Fruit fly (Drosophila melanogaster) whole organism, embryonic: Measurements from ENCODE around the gene Sur-8.

Experiments
- CG11723 ChIP-seq: fragments of 200-800 bp; sonication (Bioruptor generic); optimal IDR thresholded peaks from 2 replicates; lab custom pipeline; 2017; ENCODE audit warnings: missing biosample characterization, mild to moderate bottlenecking, missing genetic modification characterization
- CG1233 ChIP-seq: fragments of 200-800 bp; sonication (Bioruptor generic); optimal IDR thresholded peaks from 4 replicates; lab custom pipeline; 2018; ENCODE audit warnings: missing biosample characterization, mild to moderate bottlenecking, missing genetic modification characterization
- CG34224 ChIP-seq: fragments of 200-800 bp; sonication (Bioruptor generic); IDR thresholded peaks from 3 replicates; pipeline ENCODE4 v1.3.6; 2022; ENCODE audit warnings: missing biosample characterization, missing genetic modification characterization; ENCODE audit not compliant: partially characterized antibody
- Oli ChIP-seq: fragments of 200-800 bp; sonication (Bioruptor generic); optimal IDR thresholded peaks from 2 replicates; lab custom pipeline; 2018; ENCODE audit warnings: missing biosample characterization, mild to moderate bottlenecking, missing genetic modification characterization, moderate library complexity
- tll ChIP-seq, 2 experiments: fragments of 200-800 bp in 1 of 2; fragments of >200 bp in 1 of 2; sonication (Bioruptor generic) in 1 of 2; optimal IDR thresholded peaks; 2 replicates each; lab custom pipeline; 2017 to 2019; ENCODE audit warnings: missing biosample characterization in 2 of 2, missing genetic modification characterization in 2 of 2, mild to moderate bottlenecking in 1 of 2, moderate library complexity in 1 of 2

dm6 chr3R:17381916-17382315 lies 20.4 kb downstream of the Sur-8 start:
- TF ChIP-seq CG11723: no peak
- no peak for TF ChIP-seq CG34224 (GFP tag; lab: Robert Waterston, UW)
- no peak for TF ChIP-seq CG1233 (GFP tag; lab: Kevin White, UChicago)
- TF ChIP-seq tll (GFP tag; optimal IDR thresholded peaks at IDR 0.05; lab: Kevin White, UChicago): no peak
- TF ChIP-seq Oli (tag; lab: Kevin White, UChicago): no peak
